Worm (Caenorhabditis elegans): ENCODE data around the gene F38E1.10.

ce11 chrV:8349950-8350349 lies 25.4 kb downstream of the F38E1.10 start:
- TF ChIP-seq ZK546.5 (tag; optimal IDR thresholded peaks at IDR 0.05) (no peak), pqm-1 (tag; optimal IDR thresholded peaks at IDR 0.05) (no peak), aly-2 (tag; optimal IDR thresholded peaks at IDR 0.05) (no peak), egl-27 (tag; optimal IDR thresholded peaks at IDR 0.05) (no peak), fos-1 (tag; optimal IDR thresholded peaks at IDR 0.05) (no peak), elt-3 (tag; optimal IDR thresholded peaks at IDR 0.05) (no peak), fkh-10 (GFP tag; optimal IDR thresholded peaks at IDR 0.05) (no peak), pha-4 (tag; optimal IDR thresholded peaks at IDR 0.05) (no peak), lin-15B (tag; optimal IDR thresholded peaks at IDR 0.05) (no peak), nfya-1 (tag; optimal IDR thresholded peaks at IDR 0.05; ENCODE audit: insufficient read depth) (no peak), nhr-25 (tag; optimal IDR thresholded peaks at IDR 0.05) (no peak), ztf-4 (tag; optimal IDR thresholded peaks at IDR 0.05) (no peak), nhr-237 (tag; optimal IDR thresholded peaks at IDR 0.05) (no peak)

All from whole organism, L3 larva.